Fruit fly (Drosophila melanogaster) whole organism, embryonic: Measurements from ENCODE around the gene gfzf.

Experiments used
- Abd-B ChIP-seq: fragments of 200-800 bp; sonication (Bioruptor generic); optimal IDR thresholded peaks from 2 replicates; lab custom pipeline; 2018; ENCODE audit warnings: missing biosample characterization, mild to moderate bottlenecking, missing genetic modification characterization, moderate library complexity
- Bdp1 ChIP-seq: fragments of 200-800 bp; sonication (Bioruptor generic); optimal IDR thresholded peaks from 3 replicates; lab custom pipeline; 2016; ENCODE audit warnings: missing biosample characterization, missing genetic modification characterization
- CG13287 ChIP-seq: fragments of 200-800 bp; sonication (Bioruptor generic); IDR thresholded peaks from 2 replicates; pipeline ENCODE4 v1.3.6; 2022; ENCODE audit warnings: missing biosample characterization, missing genetic modification characterization; ENCODE audit not compliant: partially characterized antibody
- CG14014 ChIP-seq: fragments of 200-800 bp; sonication (Bioruptor generic); IDR thresholded peaks from 2 replicates; pipeline ENCODE4 v1.3.6; 2022; ENCODE audit warnings: missing biosample characterization, missing genetic modification characterization
- CG14710 ChIP-seq: fragments of 200-800 bp; sonication (Bioruptor generic); optimal IDR thresholded peaks from 3 replicates; lab custom pipeline; 2019; ENCODE audit warnings: missing biosample characterization, mild to moderate bottlenecking, missing genetic modification characterization, moderate library complexity
- CG17361 ChIP-seq: fragments of 200-800 bp; sonication (Bioruptor generic); IDR thresholded peaks from 3 replicates; pipeline ENCODE4 v1.3.6; 2022; ENCODE audit warnings: missing biosample characterization, missing genetic modification characterization
- CG17385 ChIP-seq: fragments of 200-800 bp; sonication (Bioruptor generic); optimal IDR thresholded peaks from 3 replicates; lab custom pipeline; 2018; ENCODE audit warnings: missing biosample characterization, mild to moderate bottlenecking, missing genetic modification characterization
- CG17912 ChIP-seq: fragments of 200-800 bp; sonication (Bioruptor generic); optimal IDR thresholded peaks from 2 replicates; lab custom pipeline; 2018; ENCODE audit warnings: missing biosample characterization, mild to moderate bottlenecking, missing genetic modification characterization
- CG2129 ChIP-seq: fragments of 200-800 bp; sonication (Bioruptor generic); IDR thresholded peaks from 2 replicates; pipeline ENCODE4 v1.3.6; 2022; ENCODE audit warnings: missing biosample characterization, missing genetic modification characterization; ENCODE audit not compliant: partially characterized antibody
- CG2712 ChIP-seq: fragments of 200-800 bp; optimal IDR thresholded peaks from 3 replicates; lab custom pipeline; 2019; ENCODE audit warnings: missing biosample characterization, mild to moderate bottlenecking, missing genetic modification characterization, moderate library complexity
- CG8089 ChIP-seq: fragments of 200-800 bp; sonication (Bioruptor generic); optimal IDR thresholded peaks from 3 replicates; lab custom pipeline; 2016; ENCODE audit warnings: missing biosample characterization, missing genetic modification characterization
- CG8944 ChIP-seq: fragments of 200-800 bp; sonication (Bioruptor generic); optimal IDR thresholded peaks from 3 replicates; lab custom pipeline; 2016; ENCODE audit warnings: missing biosample characterization, missing genetic modification characterization
- CG9797 ChIP-seq: fragments of 200-800 bp; sonication (Bioruptor generic); optimal IDR thresholded peaks from 3 replicates; lab custom pipeline; 2018; ENCODE audit warnings: missing biosample characterization, mild to moderate bottlenecking, missing genetic modification characterization
- Gug ChIP-seq: fragments of 200-800 bp; sonication (Bioruptor generic); IDR thresholded peaks from 4 replicates; pipeline ENCODE4 v1.3.6; 2022; ENCODE audit warnings: missing biosample characterization, missing genetic modification characterization
- Hand ChIP-seq: fragments of 200-800 bp; sonication (Bioruptor generic); optimal IDR thresholded peaks from 2 replicates; lab custom pipeline; 2017; ENCODE audit warnings: mild to moderate bottlenecking, missing biosample characterization, missing genetic modification reagents, missing genetic modification characterization
- HmgD ChIP-seq: fragments of 200-800 bp; sonication (Bioruptor generic); optimal IDR thresholded peaks from 3 replicates; lab custom pipeline; 2016; ENCODE audit warnings: missing biosample characterization, missing genetic modification characterization
- Hr3 ChIP-seq: fragments of 200-800 bp; sonication (Bioruptor generic); optimal IDR thresholded peaks from 3 replicates; lab custom pipeline; 2016; ENCODE audit warnings: missing biosample characterization, missing genetic modification characterization
- Hr51 ChIP-seq, 2 experiments: fragments of 200-800 bp; sonication (Bioruptor generic); optimal IDR thresholded peaks; 2 replicates in 1 of 2; 3 replicates in 1 of 2; lab custom pipeline; 2016 to 2018; ENCODE audit warnings: missing biosample characterization in 2 of 2, missing genetic modification characterization in 2 of 2, mild to moderate bottlenecking in 1 of 2, moderate library complexity in 1 of 2
- Kr ChIP-seq: fragments of 200-800 bp; sonication (Bioruptor generic); optimal IDR thresholded peaks from 2 replicates; lab custom pipeline; 2017; ENCODE audit warnings: missing biosample characterization, mild to moderate bottlenecking, missing genetic modification characterization
- Lhr ChIP-seq: fragments of 200-800 bp; sonication (Bioruptor generic); optimal IDR thresholded peaks from 3 replicates; lab custom pipeline; 2017; ENCODE audit warnings: mild to moderate bottlenecking, missing biosample characterization, missing genetic modification reagents, missing genetic modification characterization
- MESR4 ChIP-seq: fragments of 200-800 bp; sonication (Bioruptor generic); optimal IDR thresholded peaks from 2 replicates; lab custom pipeline; 2018; ENCODE audit warnings: missing biosample characterization, mild to moderate bottlenecking, missing genetic modification characterization, moderate library complexity
- Mes4 ChIP-seq: fragments of 200-800 bp; sonication (Bioruptor generic); optimal IDR thresholded peaks from 2 replicates; lab custom pipeline; 2016; ENCODE audit warnings: missing biosample characterization, missing genetic modification characterization
- NFAT ChIP-seq: fragments of 200-800 bp; sonication (Bioruptor generic); IDR thresholded peaks from 2 replicates; pipeline ENCODE4 v1.3.6; 2022; ENCODE audit warnings: missing biosample characterization, missing genetic modification characterization
- Oaz ChIP-seq: fragments of 200-800 bp; sonication (Bioruptor generic); IDR thresholded peaks from 2 replicates; pipeline ENCODE4 v1.3.6; 2022; ENCODE audit warnings: missing biosample characterization, missing genetic modification characterization
- Sox102F ChIP-seq: fragments of 200-800 bp; sonication (Bioruptor generic); optimal IDR thresholded peaks from 2 replicates; lab custom pipeline; 2018; ENCODE audit warnings: missing biosample characterization, mild to moderate bottlenecking, missing genetic modification characterization, moderate library complexity
- Ssrp ChIP-seq: fragments of 200-800 bp; sonication (Bioruptor generic); optimal IDR thresholded peaks from 2 replicates; lab custom pipeline; 2018; ENCODE audit warnings: missing biosample characterization, mild to moderate bottlenecking, missing genetic modification characterization, moderate library complexity
- Vsx1 ChIP-seq: fragments of 200-800 bp; sonication (Bioruptor generic); optimal IDR thresholded peaks from 2 replicates; lab custom pipeline; 2017; ENCODE audit warnings: missing biosample characterization, mild to moderate bottlenecking, missing genetic modification characterization, missing genetic modification reagents
- ac ChIP-seq: fragments of 200-800 bp; sonication (Bioruptor generic); optimal IDR thresholded peaks from 3 replicates; lab custom pipeline; 2017; ENCODE audit warnings: missing biosample characterization, mild to moderate bottlenecking, missing genetic modification characterization
- aop ChIP-seq: fragments of 200-800 bp; sonication (Bioruptor generic); IDR thresholded peaks from 2 replicates; pipeline ENCODE4 v1.3.6; 2022; ENCODE audit warnings: missing biosample characterization, missing genetic modification characterization
- ase ChIP-seq: fragments of 200-800 bp; sonication (Bioruptor generic); IDR thresholded peaks from 3 replicates; pipeline ENCODE4 v1.3.6; 2022; ENCODE audit warnings: missing biosample characterization, missing genetic modification characterization
- caup ChIP-seq: fragments of 200-800 bp; sonication (Bioruptor generic); optimal IDR thresholded peaks from 3 replicates; lab custom pipeline; 2017; ENCODE audit warnings: missing biosample characterization, mild to moderate bottlenecking, missing genetic modification characterization, moderate library complexity; ENCODE audit not compliant: severe bottlenecking
- chm ChIP-seq: fragments of 200-800 bp; sonication (Bioruptor generic); IDR thresholded peaks from 2 replicates; pipeline ENCODE4 v1.3.6; 2022; ENCODE audit warnings: missing biosample characterization, missing genetic modification characterization
- croc ChIP-seq: fragments of 200-800 bp; sonication (Bioruptor generic); conservative IDR thresholded peaks from 3 replicates; pipeline ENCODE4 v1.3.6; 2022; ENCODE audit warnings: missing biosample characterization, missing genetic modification characterization
- cwo ChIP-seq: fragments of 200-800 bp; sonication (Bioruptor generic); optimal IDR thresholded peaks from 3 replicates; lab custom pipeline; 2017; ENCODE audit warnings: missing biosample characterization, missing genetic modification characterization, mild to moderate bottlenecking, moderate library complexity, missing genetic modification reagents
- disco-r ChIP-seq: fragments of 200-800 bp; sonication (Bioruptor generic); optimal IDR thresholded peaks from 2 replicates; lab custom pipeline; 2016; ENCODE audit warnings: missing biosample characterization, missing genetic modification characterization
- en ChIP-seq: fragments of 200-800 bp; sonication (Bioruptor generic); optimal IDR thresholded peaks from 2 replicates; lab custom pipeline; 2016; ENCODE audit warnings: missing biosample characterization, missing genetic modification characterization
- fd102C ChIP-seq: fragments of 200-800 bp; sonication (Bioruptor generic); optimal IDR thresholded peaks from 2 replicates; lab custom pipeline; 2018; ENCODE audit warnings: missing biosample characterization, mild to moderate bottlenecking, missing genetic modification characterization, moderate library complexity
- knrl ChIP-seq: fragments of 200-800 bp; sonication (Bioruptor generic); IDR thresholded peaks from 3 replicates; pipeline ENCODE4 v1.3.6; 2022; ENCODE audit warnings: missing biosample characterization, missing genetic modification characterization; ENCODE audit not compliant: partially characterized antibody
- lmd ChIP-seq: fragments of 200-800 bp; sonication (Bioruptor generic); IDR thresholded peaks from 2 replicates; pipeline ENCODE4 v1.3.6; 2022; ENCODE audit warnings: missing biosample characterization, missing genetic modification characterization
- nau ChIP-seq: fragments of 200-800 bp; sonication (Bioruptor generic); optimal IDR thresholded peaks from 3 replicates; lab custom pipeline; 2017; ENCODE audit warnings: missing biosample characterization, mild to moderate bottlenecking, missing genetic modification characterization, missing genetic modification reagents
- nerfin-2 ChIP-seq: fragments of 200-800 bp; sonication (Bioruptor generic); IDR thresholded peaks from 2 replicates; pipeline ENCODE4 v1.3.6; 2022; ENCODE audit warnings: missing biosample characterization, missing genetic modification characterization; ENCODE audit not compliant: partially characterized antibody
- oc ChIP-seq: fragments of 200-800 bp; sonication (Bioruptor generic); optimal IDR thresholded peaks from 2 replicates; lab custom pipeline; 2018; ENCODE audit warnings: missing biosample characterization, mild to moderate bottlenecking, missing genetic modification characterization, moderate library complexity
- rib ChIP-seq: fragments of 200-800 bp; sonication (Bioruptor generic); IDR thresholded peaks from 2 replicates; pipeline ENCODE4 v1.3.6; 2022; ENCODE audit warnings: missing biosample characterization, missing genetic modification characterization
- sim ChIP-seq: fragments of 200-800 bp; sonication (Bioruptor generic); IDR thresholded peaks from 2 replicates; pipeline ENCODE4 v1.3.6; 2022; ENCODE audit warnings: missing biosample characterization, missing genetic modification characterization
- ssp ChIP-seq: fragments of 200-800 bp; sonication (Bioruptor generic); IDR thresholded peaks from 2 replicates; pipeline ENCODE4 v1.3.6; 2022; ENCODE audit warnings: missing biosample characterization, missing genetic modification characterization
- twi ChIP-seq: fragments of 200-800 bp; optimal IDR thresholded peaks from 2 replicates; lab custom pipeline; 2019; ENCODE audit warnings: missing biosample characterization, mild to moderate bottlenecking, missing genetic modification characterization, moderate library complexity
- usp ChIP-seq: fragments of >200 bp; optimal IDR thresholded peaks from 2 replicates; lab custom pipeline; 2017; ENCODE audit warnings: missing biosample characterization, missing genetic modification characterization
- vfl ChIP-seq: fragments of 200-800 bp; sonication (Bioruptor generic); optimal IDR thresholded peaks from 2 replicates; lab custom pipeline; 2016; ENCODE audit warnings: missing biosample characterization, missing genetic modification characterization
- zen ChIP-seq: fragments of 200-800 bp; sonication (Bioruptor generic); optimal IDR thresholded peaks from 3 replicates; lab custom pipeline; 2018; ENCODE audit warnings: missing biosample characterization, mild to moderate bottlenecking, missing genetic modification characterization, moderate library complexity

gfzf gene

dm6 chr3R:7108589-7109312 is 42.0 kb downstream of the gfzf start (continued):
- TF ChIP-seq CG8944 (peak; percentile 90), cwo (GFP tag; lab: Kevin White, UChicago) (peak; percentile 69), CG2129 (GFP tag; lab: Robert Waterston, UW) (no peak), ase (GFP tag; lab: Robert Waterston, UW) (no peak), Abd-B (GFP tag; lab: Kevin White, UChicago) (peak; percentile 92), usp (GFP tag; lab: Kevin White, UChicago) (no peak), zen (tag; lab: Kevin White, UChicago) (peak; percentile 98), Lhr (peak; percentile 94), nerfin-2 (GFP tag; lab: Robert Waterston, UW) (no peak), CG13287 (GFP tag; lab: Robert Waterston, UW) (no peak), caup (GFP tag; lab: Kevin White, UChicago) (peak; percentile 63), twi (peak; percentile 96), CG17385 (GFP tag; lab: Kevin White, UChicago) (peak; percentile 93), MESR4 (GFP tag; lab: Kevin White, UChicago) (peak; percentile 24), CG17361 (GFP tag; lab: Robert Waterston, UW) (no peak), fd102C (GFP tag; lab: Kevin White, UChicago) (peak; percentile 77), oc (peak; percentile 97), CG14014 (GFP tag; lab: Robert Waterston, UW) (no peak), ssp (no peak), lmd (GFP tag; lab: Robert Waterston, UW) (no peak), chm (GFP tag; lab: Robert Waterston, UW) (no peak), ac (peak; percentile 93), disco-r (GFP tag; lab: Kevin White, UChicago) (peak; percentile 64), Bdp1 (GFP tag; lab: Kevin White, UChicago) (peak; percentile 70), sim (GFP tag; lab: Robert Waterston, UW) (no peak), CG8089 (GFP tag; lab: Kevin White, UChicago) (peak; percentile 88), CG2712 (tag; lab: Kevin White, UChicago) (peak; percentile 99), Vsx1 (GFP tag; lab: Kevin White, UChicago) (peak; percentile 70), Sox102F (peak; percentile 99), knrl (GFP tag; lab: Robert Waterston, UW) (no peak), Ssrp (tag; lab: Kevin White, UChicago) (peak; percentile 98), NFAT (no peak), rib (GFP tag; lab: Robert Waterston, UW) (no peak), CG14710 (tag; lab: Kevin White, UChicago) (peak; percentile 98), Kr (GFP tag; lab: Kevin White, UChicago) (peak; percentile 83), en (GFP tag; lab: Kevin White, UChicago) (peak; percentile 88), HmgD (peak; percentile 33), Gug (GFP tag; lab: Robert Waterston, UW) (peak; percentile 63; the same call in 3 of the 4 replicates), CG17912 (peak; percentile 48), croc (peak; percentile 97), Mes4 (GFP tag; lab: Kevin White, UChicago) (peak; percentile 93), Hand (GFP tag; lab: Kevin White, UChicago) (peak; percentile 46), vfl (GFP tag; lab: Kevin White, UChicago) (no peak), Oaz (GFP tag; lab: Robert Waterston, UW) (no peak), Hr3 (GFP tag; lab: Kevin White, UChicago) (peak; percentile 96), nau (GFP tag; lab: Kevin White, UChicago) (peak; percentile 79), CG9797 (GFP tag; lab: Kevin White, UChicago) (peak; percentile 30), aop (no peak), Hr51 (GFP tag; optimal IDR thresholded peaks at IDR 0.05; lab: Kevin White, UChicago) (peak; percentile 69 to 96)
